Fruit fly (Drosophila melanogaster) whole organism, embryonic: ENCODE data around the gene SdhC.
A peak's percentile ranks its signal among the peaks of the same experiment; 100 is the strongest.

ENCODE experiments used
- B-H2 ChIP-seq: fragments of 200-800 bp; sonication (Bioruptor generic); optimal IDR thresholded peaks from 2 replicates; lab custom pipeline; 2018; ENCODE audit warnings: missing biosample characterization, mild to moderate bottlenecking, missing genetic modification characterization
- CG11093 ChIP-seq: fragments of 200-800 bp; sonication (Bioruptor generic); IDR thresholded peaks from 3 replicates; pipeline ENCODE4 v1.3.6; 2022; ENCODE audit warnings: missing biosample characterization, missing genetic modification characterization
- CG12236 ChIP-seq: fragments of 200-800 bp; sonication (Bioruptor generic); optimal IDR thresholded peaks from 2 replicates; lab custom pipeline; 2016; ENCODE audit warnings: missing biosample characterization, missing genetic modification characterization
- CG14710 ChIP-seq: fragments of 200-800 bp; sonication (Bioruptor generic); optimal IDR thresholded peaks from 3 replicates; lab custom pipeline; 2019; ENCODE audit warnings: missing biosample characterization, mild to moderate bottlenecking, missing genetic modification characterization, moderate library complexity
- CG15479 ChIP-seq: fragments of 200-800 bp; sonication (Bioruptor generic); optimal IDR thresholded peaks from 3 replicates; lab custom pipeline; 2019; ENCODE audit warnings: missing biosample characterization, mild to moderate bottlenecking, missing genetic modification characterization, moderate library complexity
- CG1602 ChIP-seq: fragments of 200-800 bp; sonication (Bioruptor generic); optimal IDR thresholded peaks from 3 replicates; lab custom pipeline; 2016; ENCODE audit warnings: missing biosample characterization, missing genetic modification characterization
- CG1647 ChIP-seq: fragments of 200-800 bp; sonication (Bioruptor generic); optimal IDR thresholded peaks from 3 replicates; lab custom pipeline; 2016; ENCODE audit warnings: missing biosample characterization, missing genetic modification characterization
- CG17186 ChIP-seq: fragments of 200-800 bp; sonication (Bioruptor generic); optimal IDR thresholded peaks from 3 replicates; lab custom pipeline; 2017; ENCODE audit warnings: missing biosample characterization, missing genetic modification reagents, missing genetic modification characterization
- CG17359 ChIP-seq: fragments of 200-800 bp; sonication (Bioruptor generic); optimal IDR thresholded peaks from 3 replicates; lab custom pipeline; 2018; ENCODE audit warnings: missing biosample characterization, mild to moderate bottlenecking, missing genetic modification characterization, moderate library complexity
- CG18599 ChIP-seq: fragments of 200-800 bp; sonication (Bioruptor generic); optimal IDR thresholded peaks from 3 replicates; lab custom pipeline; 2017; ENCODE audit warnings: missing biosample characterization, missing genetic modification characterization, mild to moderate bottlenecking, moderate library complexity, missing genetic modification reagents
- CG30403 ChIP-seq: fragments of 200-800 bp; sonication (Bioruptor generic); optimal IDR thresholded peaks from 3 replicates; lab custom pipeline; 2016; ENCODE audit warnings: missing biosample characterization, missing genetic modification characterization
- CG31365 ChIP-seq: fragments of 200-800 bp; sonication (Bioruptor generic); optimal IDR thresholded peaks from 2 replicates; lab custom pipeline; 2018; ENCODE audit warnings: missing biosample characterization, mild to moderate bottlenecking, missing genetic modification characterization
- CG31388 ChIP-seq: fragments of 200-800 bp; sonication (Bioruptor generic); optimal IDR thresholded peaks from 2 replicates; lab custom pipeline; 2016; ENCODE audit warnings: missing biosample characterization, missing genetic modification characterization
- CG3838 ChIP-seq: fragments of 200-800 bp; sonication (Bioruptor generic); optimal IDR thresholded peaks from 3 replicates; lab custom pipeline; 2016; ENCODE audit warnings: missing biosample characterization, missing genetic modification characterization
- CG4424 ChIP-seq: fragments of 200-800 bp; sonication (Bioruptor generic); optimal IDR thresholded peaks from 3 replicates; lab custom pipeline; 2016; ENCODE audit warnings: missing biosample characterization, missing genetic modification characterization
- CG6175 ChIP-seq: fragments of 200-800 bp; sonication (Bioruptor generic); IDR thresholded peaks from 3 replicates; pipeline ENCODE4 v1.3.6; 2022; ENCODE audit warnings: missing biosample characterization, missing genetic modification characterization
- CG6689 ChIP-seq: fragments of 200-800 bp; sonication (Bioruptor generic); IDR thresholded peaks from 2 replicates; pipeline ENCODE4 v1.3.6; 2022; ENCODE audit warnings: missing biosample characterization, missing genetic modification characterization
- CG7839 ChIP-seq: fragments of 200-800 bp; sonication (Bioruptor generic); optimal IDR thresholded peaks from 3 replicates; lab custom pipeline; 2018; ENCODE audit warnings: missing biosample characterization, mild to moderate bottlenecking, missing genetic modification characterization, moderate library complexity
- CG8089 ChIP-seq: fragments of 200-800 bp; sonication (Bioruptor generic); optimal IDR thresholded peaks from 3 replicates; lab custom pipeline; 2016; ENCODE audit warnings: missing biosample characterization, missing genetic modification characterization
- CG8944 ChIP-seq: fragments of 200-800 bp; sonication (Bioruptor generic); optimal IDR thresholded peaks from 3 replicates; lab custom pipeline; 2016; ENCODE audit warnings: missing biosample characterization, missing genetic modification characterization
- Camta ChIP-seq: fragments of 200-800 bp; sonication (Bioruptor generic); optimal IDR thresholded peaks from 2 replicates; lab custom pipeline; 2016; ENCODE audit warnings: missing biosample characterization, missing genetic modification characterization
- Deaf1 ChIP-seq: fragments of 200-800 bp; optimal IDR thresholded peaks from 3 replicates; lab custom pipeline; 2019; ENCODE audit warnings: missing biosample characterization, mild to moderate bottlenecking, missing genetic modification characterization, moderate library complexity
- Dfd ChIP-seq, 2 experiments: fragments of >200 bp; optimal IDR thresholded peaks; 2 replicates each; lab custom pipeline; 2017; ENCODE audit warnings: missing biosample characterization in 2 of 2, missing genetic modification characterization in 2 of 2
- E2f2 ChIP-seq: fragments of 200-800 bp; sonication (Bioruptor generic); IDR thresholded peaks from 2 replicates; pipeline ENCODE4 v1.3.6; 2022; ENCODE audit warnings: missing biosample characterization, missing genetic modification characterization
- Eip74EF ChIP-seq, 2 experiments: fragments of 200-800 bp in 1 of 2; fragments of >200 bp in 1 of 2; sonication (Bioruptor generic) in 1 of 2; optimal IDR thresholded peaks; 2 replicates each; lab custom pipeline; 2017 to 2019; ENCODE audit warnings: missing biosample characterization in 2 of 2, missing genetic modification characterization in 2 of 2, mild to moderate bottlenecking in 1 of 2, moderate library complexity in 1 of 2
- Fer2 ChIP-seq: fragments of 200-800 bp; sonication (Bioruptor generic); optimal IDR thresholded peaks from 2 replicates; lab custom pipeline; 2018; ENCODE audit warnings: missing biosample characterization, mild to moderate bottlenecking, missing genetic modification characterization, moderate library complexity
- Hr3 ChIP-seq: fragments of 200-800 bp; sonication (Bioruptor generic); optimal IDR thresholded peaks from 3 replicates; lab custom pipeline; 2016; ENCODE audit warnings: missing biosample characterization, missing genetic modification characterization
- Lhr ChIP-seq: fragments of 200-800 bp; sonication (Bioruptor generic); optimal IDR thresholded peaks from 3 replicates; lab custom pipeline; 2017; ENCODE audit warnings: mild to moderate bottlenecking, missing biosample characterization, missing genetic modification reagents, missing genetic modification characterization
- Nf-YC ChIP-seq: fragments of 200-800 bp; optimal IDR thresholded peaks from 3 replicates; lab custom pipeline; 2019; ENCODE audit warnings: missing biosample characterization, mild to moderate bottlenecking, missing genetic modification characterization, moderate library complexity
- Spps ChIP-seq: fragments of 200-800 bp; sonication (Bioruptor generic); optimal IDR thresholded peaks from 2 replicates; lab custom pipeline; 2018; ENCODE audit warnings: missing biosample characterization, mild to moderate bottlenecking, missing genetic modification characterization
- Ssrp ChIP-seq: fragments of 200-800 bp; sonication (Bioruptor generic); optimal IDR thresholded peaks from 2 replicates; lab custom pipeline; 2018; ENCODE audit warnings: missing biosample characterization, mild to moderate bottlenecking, missing genetic modification characterization, moderate library complexity
- Taf1 ChIP-seq: fragments of 200-800 bp; sonication (Bioruptor generic); IDR thresholded peaks from 2 replicates; pipeline ENCODE4 v1.3.6; 2022; ENCODE audit warnings: missing biosample characterization, missing genetic modification characterization
- Tbp ChIP-seq: fragments of >200 bp; optimal IDR thresholded peaks from 2 replicates; lab custom pipeline; 2018; ENCODE audit warnings: missing biosample characterization, missing genetic modification characterization
- al ChIP-seq: fragments of 200-800 bp; sonication (Bioruptor generic); IDR thresholded peaks from 2 replicates; pipeline ENCODE4 v1.3.6; 2022; ENCODE audit warnings: missing biosample characterization, missing genetic modification characterization
- amos ChIP-seq: fragments of 200-800 bp; sonication (Bioruptor generic); IDR thresholded peaks from 2 replicates; pipeline ENCODE4 v1.3.6; 2022; ENCODE audit warnings: missing biosample characterization, missing genetic modification characterization; ENCODE audit not compliant: partially characterized antibody
- aop ChIP-seq: fragments of 200-800 bp; sonication (Bioruptor generic); IDR thresholded peaks from 2 replicates; pipeline ENCODE4 v1.3.6; 2022; ENCODE audit warnings: missing biosample characterization, missing genetic modification characterization
- hb ChIP-seq: fragments of 200-800 bp; sonication (Bioruptor generic); IDR thresholded peaks from 3 replicates; pipeline ENCODE4 v1.3.6; 2022; ENCODE audit warnings: missing biosample characterization, missing genetic modification characterization; ENCODE audit not compliant: partially characterized antibody
- hbn ChIP-seq: fragments of 200-800 bp; sonication (Bioruptor generic); IDR thresholded peaks from 2 replicates; pipeline ENCODE4 v1.3.6; 2022; ENCODE audit warnings: missing biosample characterization, missing genetic modification characterization; ENCODE audit not compliant: partially characterized antibody
- lbe ChIP-seq: fragments of 200-800 bp; sonication (Bioruptor generic); optimal IDR thresholded peaks from 2 replicates; lab custom pipeline; 2016; ENCODE audit warnings: missing biosample characterization, mild to moderate bottlenecking, missing genetic modification characterization
- maf-S ChIP-seq: fragments of 200-800 bp; sonication (Bioruptor generic); optimal IDR thresholded peaks from 2 replicates; lab custom pipeline; 2016; ENCODE audit warnings: missing biosample characterization, missing genetic modification characterization
- nau ChIP-seq: fragments of 200-800 bp; sonication (Bioruptor generic); optimal IDR thresholded peaks from 3 replicates; lab custom pipeline; 2017; ENCODE audit warnings: missing biosample characterization, mild to moderate bottlenecking, missing genetic modification characterization, missing genetic modification reagents
- nerfin-1 ChIP-seq: fragments of 200-800 bp; sonication (Bioruptor generic); optimal IDR thresholded peaks from 3 replicates; lab custom pipeline; 2019; ENCODE audit warnings: missing biosample characterization, mild to moderate bottlenecking, missing genetic modification characterization, moderate library complexity
- nerfin-2 ChIP-seq: fragments of 200-800 bp; sonication (Bioruptor generic); IDR thresholded peaks from 2 replicates; pipeline ENCODE4 v1.3.6; 2022; ENCODE audit warnings: missing biosample characterization, missing genetic modification characterization; ENCODE audit not compliant: partially characterized antibody
- nmo ChIP-seq: fragments of 200-800 bp; sonication (Bioruptor generic); optimal IDR thresholded peaks from 2 replicates; lab custom pipeline; 2018; ENCODE audit warnings: missing biosample characterization, mild to moderate bottlenecking, missing genetic modification characterization, moderate library complexity
- otp ChIP-seq: fragments of 200-800 bp; sonication (Bioruptor generic); IDR thresholded peaks from 3 replicates; pipeline ENCODE4, ENCODE4 v1.3.6; 2022; ENCODE audit warnings: missing biosample characterization, missing genetic modification characterization
- p53 ChIP-seq: fragments of 200-800 bp; sonication (Bioruptor generic); optimal IDR thresholded peaks from 2 replicates; lab custom pipeline; 2016; ENCODE audit warnings: missing biosample characterization, missing genetic modification characterization
- toy ChIP-seq: fragments of 200-800 bp; sonication (Bioruptor generic); IDR thresholded peaks from 2 replicates; pipeline ENCODE4 v1.3.6; 2022; ENCODE audit warnings: missing biosample characterization, missing genetic modification characterization
- unpg ChIP-seq: fragments of 200-800 bp; sonication (Bioruptor generic); optimal IDR thresholded peaks from 3 replicates; lab custom pipeline; 2018; ENCODE audit warnings: missing biosample characterization, mild to moderate bottlenecking, missing genetic modification characterization, moderate library complexity

The SdhC gene

dm6 chr3R:11211291-11212061 is 1.8 kb upstream of the SdhC start (continued):
- TF ChIP-seq Camta (GFP tag; lab: Kevin White, UChicago) (peak; percentile 34), Ssrp (peak; percentile 62), CG11093 (GFP tag; lab: Robert Waterston, UW) (peak; percentile 57; the same call in 1 of the 3 replicates), B-H2 (peak; percentile 56), lbe (peak; percentile 45), maf-S (GFP tag; lab: Kevin White, UChicago) (peak; percentile 79), Tbp (GFP tag; lab: Kevin White, UChicago) (no peak), CG4424 (GFP tag; lab: Kevin White, UChicago) (peak; percentile 71), CG7839 (tag; lab: Kevin White, UChicago) (peak; percentile 75), CG6689 (GFP tag; lab: Robert Waterston, UW) (peak; percentile 82), nerfin-1 (tag; lab: Kevin White, UChicago) (no peak), CG1647 (GFP tag; lab: Kevin White, UChicago) (peak; percentile 80), Dfd (GFP tag; optimal IDR thresholded peaks at IDR 0.05; lab: Kevin White, UChicago) (no peak), CG6175 (GFP tag; lab: Robert Waterston, UW) (peak; percentile 63; the same call in 1 of the 3 replicates), CG17359 (peak; percentile 73), aop (no peak), hbn (GFP tag; lab: Robert Waterston, UW) (no peak), E2f2 (GFP tag; lab: Robert Waterston, UW) (0 out of 2 replicates have a peak, but pooled peaks have one; percentile 15), toy (peak; percentile 35; the same call in 1 of the 2 replicates), p53 (GFP tag; lab: Kevin White, UChicago) (no peak), unpg (GFP tag; lab: Kevin White, UChicago) (peak; percentile 65), amos (peak; percentile 23; the same call in 1 of the 2 replicates), Eip74EF (GFP tag; optimal IDR thresholded peaks at IDR 0.05; lab: Kevin White, UChicago) (peak in 1 of 2 experiments; percentile 8), Spps (tag; lab: Kevin White, UChicago) (no peak), Hr3 (peak; percentile 77), nmo (GFP tag; lab: Kevin White, UChicago) (peak; percentile 63), Lhr (GFP tag; lab: Kevin White, UChicago) (no peak), Taf1 (GFP tag; lab: Robert Waterston, UW) (no peak; the same call in 1 of the 2 replicates), Deaf1 (peak; percentile 35), CG18599 (GFP tag; lab: Kevin White, UChicago) (peak; percentile 73), Fer2 (tag; lab: Kevin White, UChicago) (peak; percentile 62), otp (GFP tag; lab: Robert Waterston, UW) (no peak; the same call in 2 of the 3 replicates), hb (no peak), CG8089 (peak; percentile 19), al (peak; percentile 76), CG1602 (GFP tag; lab: Kevin White, UChicago) (peak; percentile 23), Nf-YC (peak; percentile 71), CG14710 (tag; lab: Kevin White, UChicago) (peak; percentile 40), CG3838 (GFP tag; lab: Kevin White, UChicago) (peak; percentile 36), CG15479 (GFP tag; lab: Kevin White, UChicago) (no peak), CG31365 (tag; lab: Kevin White, UChicago) (no peak), CG31388 (GFP tag; lab: Kevin White, UChicago) (peak; percentile 19), CG30403 (peak; percentile 88), nerfin-2 (GFP tag; lab: Robert Waterston, UW) (no peak), CG17186 (GFP tag; lab: Kevin White, UChicago) (no peak), CG8944 (GFP tag; lab: Kevin White, UChicago) (peak; percentile 67), nau (GFP tag; lab: Kevin White, UChicago) (peak; percentile 12), CG12236 (GFP tag; lab: Kevin White, UChicago) (peak; percentile 34)
